Worm (Caenorhabditis elegans): Measurements from ENCODE around the gene srh-10.
A peak's percentile ranks its signal among the peaks of the same experiment; 100 is the strongest.

The srh-10 gene

DNA sequence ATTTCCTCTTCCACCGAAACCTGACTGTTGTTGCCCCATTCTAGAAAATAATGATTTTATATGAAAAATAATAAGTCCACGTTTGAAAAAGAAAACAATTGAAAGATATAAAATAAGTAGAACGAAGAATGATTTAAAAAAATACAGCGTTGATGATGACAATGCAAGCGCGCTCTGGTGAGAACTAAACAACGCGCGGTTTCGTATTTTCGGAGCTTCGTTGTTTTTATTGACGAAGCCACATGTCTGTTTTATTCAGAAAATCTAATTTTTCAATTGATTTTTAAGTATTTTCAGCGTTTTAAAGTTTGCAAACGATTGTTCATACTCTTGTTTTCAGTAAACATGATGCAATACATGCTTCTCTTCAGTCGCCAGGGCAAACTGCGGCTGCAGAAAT, 49.3 kb downstream of the srh-10 start, which contains the start of the genes rpt-2 and aps-1 (continued):
- TF ChIP-seq daf-12 (tag; optimal IDR thresholded peaks at IDR 0.05) (no peak), nhr-23 (tag; optimal IDR thresholded peaks at IDR 0.05) (peak; percentile 93), nhr-237 (tag; optimal IDR thresholded peaks at IDR 0.05) (no peak), ceh-82 (tag; optimal IDR thresholded peaks at IDR 0.05) (no peak), ceh-9 (tag; optimal IDR thresholded peaks at IDR 0.05) (no peak), egl-5 (tag; optimal IDR thresholded peaks at IDR 0.05) (peak; percentile 84), unc-39 (tag; optimal IDR thresholded peaks at IDR 0.05) (no peak), mdl-1 (tag; optimal IDR thresholded peaks at IDR 0.05) (no peak), nhr-43 (tag; optimal IDR thresholded peaks at IDR 0.05; ENCODE audit: poor library complexity, severe bottlenecking) (peak; percentile 60), nfya-1 (tag; optimal IDR thresholded peaks at IDR 0.05; ENCODE audit: insufficient read depth) (peak; percentile 87), fkh-2 (tag; optimal IDR thresholded peaks at IDR 0.05) (no peak), sea-2 (GFP tag; optimal IDR thresholded peaks at IDR 0.05) (no peak), elt-1 (tag; optimal IDR thresholded peaks at IDR 0.05) (peak; percentile 27), nhr-67 (tag; optimal IDR thresholded peaks at IDR 0.05) (no peak), nhr-77 (tag; optimal IDR thresholded peaks at IDR 0.05) (no peak), egl-27 (tag; optimal IDR thresholded peaks at IDR 0.05) (no peak), nhr-28 (tag; optimal IDR thresholded peaks at IDR 0.05) (no peak), fkh-10 (GFP tag; optimal IDR thresholded peaks at IDR 0.05) (no peak), ztf-11 (tag; optimal IDR thresholded peaks at IDR 0.05) (no peak), skn-1 (tag; optimal IDR thresholded peaks at IDR 0.05) (peak; percentile 100), pqm-1 (tag; optimal IDR thresholded peaks at IDR 0.05) (peak; percentile 32), nhr-11 (tag; optimal IDR thresholded peaks at IDR 0.05) (no peak)

- TF ChIP-seq nhr-23 (tag; optimal IDR thresholded peaks at IDR 0.05) (peak; percentile 16), elt-1 (tag; optimal IDR thresholded peaks at IDR 0.05) (no peak), nhr-77 (tag; optimal IDR thresholded peaks at IDR 0.05) (no peak)
Observed at ce11 chrV:6016097-6016496, 50.8 kb downstream of the srh-10 start.

DNA sequence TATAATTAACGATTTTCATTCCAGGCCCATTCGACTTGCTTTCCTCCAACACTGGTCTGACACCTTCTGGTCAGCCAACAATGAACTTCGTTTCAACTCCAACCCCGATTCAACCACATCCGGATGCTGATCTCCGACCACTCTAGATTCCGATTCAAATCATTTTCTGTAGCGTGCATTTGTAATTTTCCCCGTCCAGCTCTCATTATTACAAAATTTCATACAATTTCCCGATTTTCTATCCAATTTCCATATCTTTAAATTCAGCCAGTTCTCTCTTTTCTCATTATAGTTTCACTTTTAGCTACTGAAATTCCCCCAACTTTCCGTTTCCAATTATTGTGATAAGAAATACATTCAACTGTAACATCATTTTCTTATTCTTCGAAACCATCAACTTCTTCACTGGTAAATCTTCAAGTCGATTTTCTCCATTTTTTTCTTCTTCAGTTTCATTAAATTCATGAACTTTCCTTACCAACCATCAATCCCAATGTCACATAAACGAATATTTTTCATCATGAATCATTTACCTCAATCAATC, 51.3 kb downstream of the srh-10 start:
- TF ChIP-seq ztf-11 (tag; optimal IDR thresholded peaks at IDR 0.05), result no peak
- no peak for TF ChIP-seq nhr-76 (tag; optimal IDR thresholded peaks at IDR 0.05)
- no peak for TF ChIP-seq eor-1 (tag; optimal IDR thresholded peaks at IDR 0.05)
- TF ChIP-seq ZK546.5 (tag; optimal IDR thresholded peaks at IDR 0.05), result no peak
- no peak for TF ChIP-seq nfya-1 (tag; optimal IDR thresholded peaks at IDR 0.05; ENCODE audit: insufficient read depth)
- TF ChIP-seq egl-5 (tag; optimal IDR thresholded peaks at IDR 0.05), result no peak
- TF ChIP-seq skn-1 (tag; optimal IDR thresholded peaks at IDR 0.05), result no peak
- no peak for TF ChIP-seq daf-12 (tag; optimal IDR thresholded peaks at IDR 0.05)
- no peak for TF ChIP-seq ceh-16 (tag; optimal IDR thresholded peaks at IDR 0.05)
- TF ChIP-seq mml-1 (tag; optimal IDR thresholded peaks at IDR 0.05), result no peak
- no peak for TF ChIP-seq nhr-77 (tag; optimal IDR thresholded peaks at IDR 0.05)
- no peak for TF ChIP-seq tbx-2 (tag; optimal IDR thresholded peaks at IDR 0.05)
- no peak for TF ChIP-seq mdl-1 (tag; optimal IDR thresholded peaks at IDR 0.05)
- TF ChIP-seq aly-2 (tag; optimal IDR thresholded peaks at IDR 0.05), result no peak
- TF ChIP-seq nhr-237 (tag; optimal IDR thresholded peaks at IDR 0.05), result no peak
